Fruit fly (Drosophila melanogaster) whole organism, embryonic: ENCODE data around the gene rictor.
A peak's percentile ranks its signal among the peaks of the same experiment; 100 is the strongest.

Experiments used
- Atf6 ChIP-seq: fragments of 200-800 bp; sonication (Bioruptor generic); IDR thresholded peaks from 2 replicates; pipeline ENCODE4 v1.3.6; 2022; ENCODE audit warnings: missing biosample characterization, missing genetic modification characterization
- CG10959 ChIP-seq: fragments of 200-800 bp; sonication (Bioruptor generic); IDR thresholded peaks from 2 replicates; pipeline ENCODE4 v1.3.6; 2022; ENCODE audit warnings: missing biosample characterization, missing genetic modification characterization
- CG10979 ChIP-seq: fragments of 200-800 bp; sonication (Bioruptor generic); optimal IDR thresholded peaks from 2 replicates; lab custom pipeline; 2018; ENCODE audit warnings: missing biosample characterization, mild to moderate bottlenecking, missing genetic modification characterization, moderate library complexity
- CG11456 ChIP-seq: fragments of 200-800 bp; sonication (Bioruptor generic); IDR thresholded peaks from 3 replicates; pipeline ENCODE4 v1.3.6; 2022; ENCODE audit warnings: missing biosample characterization, missing genetic modification characterization
- CG11695 ChIP-seq: fragments of 200-800 bp; sonication (Bioruptor generic); IDR thresholded peaks from 3 replicates; pipeline ENCODE4 v1.3.6; 2022; ENCODE audit warnings: missing biosample characterization, missing genetic modification characterization
- CG12155 ChIP-seq: fragments of 200-800 bp; sonication (Bioruptor generic); optimal IDR thresholded peaks from 3 replicates; lab custom pipeline; 2016; ENCODE audit warnings: missing biosample characterization, missing genetic modification characterization
- CG12219 ChIP-seq: fragments of 200-800 bp; sonication (Bioruptor generic); optimal IDR thresholded peaks from 3 replicates; lab custom pipeline; 2018; ENCODE audit warnings: missing biosample characterization, mild to moderate bottlenecking, missing genetic modification characterization
- CG1233 ChIP-seq: fragments of 200-800 bp; sonication (Bioruptor generic); optimal IDR thresholded peaks from 4 replicates; lab custom pipeline; 2018; ENCODE audit warnings: missing biosample characterization, mild to moderate bottlenecking, missing genetic modification characterization
- CG13123 ChIP-seq: fragments of 200-800 bp; sonication (Bioruptor generic); optimal IDR thresholded peaks from 2 replicates; lab custom pipeline; 2016; ENCODE audit warnings: missing biosample characterization, missing genetic modification characterization
- CG13624 ChIP-seq: fragments of 200-800 bp; sonication (Bioruptor generic); optimal IDR thresholded peaks from 2 replicates; lab custom pipeline; 2016; ENCODE audit warnings: missing biosample characterization, missing genetic modification characterization
- CG14050 ChIP-seq: fragments of 200-800 bp; sonication (Bioruptor generic); IDR thresholded peaks from 3 replicates; pipeline ENCODE4 v1.3.6; 2022; ENCODE audit warnings: missing biosample characterization, missing genetic modification characterization
- CG15601 ChIP-seq: fragments of 200-800 bp; sonication (Bioruptor generic); optimal IDR thresholded peaks from 3 replicates; lab custom pipeline; 2019; ENCODE audit warnings: missing biosample characterization, mild to moderate bottlenecking, missing genetic modification characterization, moderate library complexity
- CG1602 ChIP-seq: fragments of 200-800 bp; sonication (Bioruptor generic); optimal IDR thresholded peaks from 3 replicates; lab custom pipeline; 2016; ENCODE audit warnings: missing biosample characterization, missing genetic modification characterization
- CG16813 ChIP-seq: fragments of 200-800 bp; sonication (Bioruptor generic); IDR thresholded peaks from 3 replicates; pipeline ENCODE4 v1.3.6; 2022; ENCODE audit warnings: missing biosample characterization, missing genetic modification characterization; ENCODE audit not compliant: partially characterized antibody
- CG17802 ChIP-seq: fragments of 200-800 bp; sonication (Bioruptor generic); optimal IDR thresholded peaks from 2 replicates; lab custom pipeline; 2018; ENCODE audit warnings: missing biosample characterization, mild to moderate bottlenecking, missing genetic modification characterization, moderate library complexity
- CG1832 ChIP-seq: fragments of 200-800 bp; sonication (Bioruptor generic); optimal IDR thresholded peaks from 2 replicates; lab custom pipeline; 2017; ENCODE audit warnings: missing biosample characterization, mild to moderate bottlenecking, missing genetic modification characterization, inconsistent platforms
- CG30403 ChIP-seq: fragments of 200-800 bp; sonication (Bioruptor generic); optimal IDR thresholded peaks from 3 replicates; lab custom pipeline; 2016; ENCODE audit warnings: missing biosample characterization, missing genetic modification characterization
- CG33557 ChIP-seq: fragments of 200-800 bp; sonication (Bioruptor generic); optimal IDR thresholded peaks from 2 replicates; lab custom pipeline; 2019; ENCODE audit warnings: missing biosample characterization, mild to moderate bottlenecking, missing genetic modification characterization, moderate library complexity
- CG7839 ChIP-seq: fragments of 200-800 bp; sonication (Bioruptor generic); optimal IDR thresholded peaks from 3 replicates; lab custom pipeline; 2018; ENCODE audit warnings: missing biosample characterization, mild to moderate bottlenecking, missing genetic modification characterization, moderate library complexity
- CG8281 ChIP-seq: fragments of 200-800 bp; sonication (Bioruptor generic); optimal IDR thresholded peaks from 2 replicates; lab custom pipeline; 2018; ENCODE audit warnings: missing biosample characterization, mild to moderate bottlenecking, missing genetic modification characterization, moderate library complexity
- CG8290 ChIP-seq, 3 experiments: fragments of 200-800 bp; sonication (Bioruptor generic); optimal IDR thresholded peaks; 2 replicates each; lab custom pipeline; 2016 to 2019; ENCODE audit warnings: missing biosample characterization in 3 of 3, missing genetic modification characterization in 3 of 3, mild to moderate bottlenecking in 2 of 3, moderate library complexity in 1 of 3
- CG8924 ChIP-seq: fragments of 200-800 bp; optimal IDR thresholded peaks from 3 replicates; lab custom pipeline; 2019; ENCODE audit warnings: missing biosample characterization, mild to moderate bottlenecking, missing genetic modification characterization, moderate library complexity
- CG9437 ChIP-seq: fragments of 200-800 bp; sonication (Bioruptor generic); optimal IDR thresholded peaks from 2 replicates; lab custom pipeline; 2018; ENCODE audit warnings: missing biosample characterization, mild to moderate bottlenecking, missing genetic modification characterization
- CG9797 ChIP-seq: fragments of 200-800 bp; sonication (Bioruptor generic); optimal IDR thresholded peaks from 3 replicates; lab custom pipeline; 2018; ENCODE audit warnings: missing biosample characterization, mild to moderate bottlenecking, missing genetic modification characterization
- CTCF ChIP-seq: fragments of 200-800 bp; sonication (Bioruptor generic); optimal IDR thresholded peaks from 2 replicates; lab custom pipeline; 2017; ENCODE audit warnings: missing biosample characterization, mild to moderate bottlenecking, missing genetic modification characterization, moderate library complexity
- CoRest ChIP-seq: fragments of 200-800 bp; sonication (Bioruptor generic); optimal IDR thresholded peaks from 3 replicates; lab custom pipeline; 2018; ENCODE audit warnings: missing biosample characterization, mild to moderate bottlenecking, missing genetic modification characterization, moderate library complexity
- Dp ChIP-seq: fragments of 200-800 bp; sonication (Bioruptor generic); optimal IDR thresholded peaks from 2 replicates; lab custom pipeline; 2018; ENCODE audit warnings: missing biosample characterization, mild to moderate bottlenecking, missing genetic modification characterization, moderate library complexity
- HLH3B ChIP-seq: fragments of 200-800 bp; sonication (Bioruptor generic); IDR thresholded peaks from 2 replicates; pipeline ENCODE4 v1.3.6; 2022; ENCODE audit warnings: missing biosample characterization, missing genetic modification characterization
- HmgD ChIP-seq: fragments of 200-800 bp; sonication (Bioruptor generic); optimal IDR thresholded peaks from 3 replicates; lab custom pipeline; 2016; ENCODE audit warnings: missing biosample characterization, missing genetic modification characterization
- Hr3 ChIP-seq: fragments of 200-800 bp; sonication (Bioruptor generic); optimal IDR thresholded peaks from 3 replicates; lab custom pipeline; 2016; ENCODE audit warnings: missing biosample characterization, missing genetic modification characterization
- Hr51 ChIP-seq, 2 experiments: fragments of 200-800 bp; sonication (Bioruptor generic); optimal IDR thresholded peaks; 2 replicates in 1 of 2; 3 replicates in 1 of 2; lab custom pipeline; 2016 to 2018; ENCODE audit warnings: missing biosample characterization in 2 of 2, missing genetic modification characterization in 2 of 2, mild to moderate bottlenecking in 1 of 2, moderate library complexity in 1 of 2
- Mrtf ChIP-seq: fragments of 200-800 bp; sonication (Bioruptor generic); IDR thresholded peaks from 3 replicates; pipeline ENCODE4 v1.3.6; 2022; ENCODE audit warnings: missing biosample characterization, missing genetic modification characterization
- PHDP ChIP-seq: fragments of 200-800 bp; sonication (Bioruptor generic); optimal IDR thresholded peaks from 3 replicates; lab custom pipeline; 2018; ENCODE audit warnings: missing biosample characterization, mild to moderate bottlenecking, missing genetic modification characterization, moderate library complexity
- Side ChIP-seq: fragments of 200-800 bp; sonication (Bioruptor generic); optimal IDR thresholded peaks from 2 replicates; lab custom pipeline; 2016; ENCODE audit warnings: missing biosample characterization, missing genetic modification characterization
- ap ChIP-seq: fragments of 200-800 bp; sonication (Bioruptor generic); IDR thresholded peaks from 2 replicates; pipeline ENCODE4 v1.3.6; 2022; ENCODE audit warnings: missing biosample characterization, missing genetic modification characterization
- ato ChIP-seq: fragments of 200-800 bp; sonication (Bioruptor generic); IDR thresholded peaks from 2 replicates; pipeline ENCODE4 v1.3.6; 2022; ENCODE audit warnings: missing biosample characterization, missing genetic modification characterization; ENCODE audit not compliant: partially characterized antibody
- bab2 ChIP-seq: fragments of 200-800 bp; sonication (Bioruptor generic); optimal IDR thresholded peaks from 2 replicates; lab custom pipeline; 2016; ENCODE audit warnings: missing biosample characterization, missing genetic modification characterization
- corto ChIP-seq: fragments of 200-800 bp; sonication (Bioruptor generic); optimal IDR thresholded peaks from 2 replicates; lab custom pipeline; 2016; ENCODE audit warnings: missing biosample characterization, mild to moderate bottlenecking, missing genetic modification characterization, moderate library complexity
- croc ChIP-seq: fragments of 200-800 bp; sonication (Bioruptor generic); conservative IDR thresholded peaks from 3 replicates; pipeline ENCODE4 v1.3.6; 2022; ENCODE audit warnings: missing biosample characterization, missing genetic modification characterization
- disco-r ChIP-seq: fragments of 200-800 bp; sonication (Bioruptor generic); optimal IDR thresholded peaks from 2 replicates; lab custom pipeline; 2016; ENCODE audit warnings: missing biosample characterization, missing genetic modification characterization
- emc ChIP-seq: fragments of 200-800 bp; sonication (Bioruptor generic); optimal IDR thresholded peaks from 2 replicates; lab custom pipeline; 2016; ENCODE audit warnings: missing biosample characterization, missing genetic modification characterization
- gem ChIP-seq: fragments of 200-800 bp; sonication (Bioruptor generic); optimal IDR thresholded peaks from 2 replicates; lab custom pipeline; 2019; ENCODE audit warnings: missing biosample characterization, mild to moderate bottlenecking, missing genetic modification characterization, moderate library complexity
- ind ChIP-seq: fragments of 200-800 bp; sonication (Bioruptor generic); optimal IDR thresholded peaks from 3 replicates; lab custom pipeline; 2016; ENCODE audit warnings: missing biosample characterization, missing genetic modification characterization
- inv ChIP-seq: fragments of 200-800 bp; sonication (Bioruptor generic); IDR thresholded peaks from 2 replicates; pipeline ENCODE4 v1.3.6; 2022; ENCODE audit warnings: missing biosample characterization, missing genetic modification characterization; ENCODE audit not compliant: partially characterized antibody
- kni ChIP-seq: fragments of 200-800 bp; sonication (Bioruptor generic); optimal IDR thresholded peaks from 3 replicates; lab custom pipeline; 2017; ENCODE audit warnings: mild to moderate bottlenecking, missing biosample characterization, missing genetic modification reagents, missing genetic modification characterization
- nau ChIP-seq: fragments of 200-800 bp; sonication (Bioruptor generic); optimal IDR thresholded peaks from 3 replicates; lab custom pipeline; 2017; ENCODE audit warnings: missing biosample characterization, mild to moderate bottlenecking, missing genetic modification characterization, missing genetic modification reagents
- psq ChIP-seq: fragments of 200-800 bp; sonication (Bioruptor generic); optimal IDR thresholded peaks from 2 replicates; lab custom pipeline; 2017; ENCODE audit warnings: missing biosample characterization, missing genetic modification characterization
- scrt ChIP-seq: fragments of 200-800 bp; sonication (Bioruptor generic); optimal IDR thresholded peaks from 2 replicates; lab custom pipeline; 2018; ENCODE audit warnings: missing biosample characterization, mild to moderate bottlenecking, missing genetic modification characterization, moderate library complexity
- stwl ChIP-seq: fragments of 200-800 bp; sonication (Bioruptor generic); optimal IDR thresholded peaks from 3 replicates; lab custom pipeline; 2018; ENCODE audit warnings: missing biosample characterization, mild to moderate bottlenecking, missing genetic modification characterization, moderate library complexity
- trh ChIP-seq: fragments of 200-800 bp; sonication (Bioruptor generic); optimal IDR thresholded peaks from 2 replicates; lab custom pipeline; 2016; ENCODE audit warnings: missing biosample characterization, missing genetic modification characterization
- zen2 ChIP-seq: fragments of 200-800 bp; sonication (Bioruptor generic); IDR thresholded peaks from 3 replicates; pipeline ENCODE4 v1.3.6; 2022; ENCODE audit warnings: missing biosample characterization, missing genetic modification characterization; ENCODE audit not compliant: partially characterized antibody

rictor gene

dm6 chrX:19281271-19281670, 20.2 kb upstream of the rictor start (continued):
- TF ChIP-seq croc (GFP tag; lab: Robert Waterston, UW) (no peak), CG10959 (GFP tag; lab: Robert Waterston, UW) (no peak), disco-r (GFP tag; lab: Kevin White, UChicago) (no peak), ind (GFP tag; lab: Kevin White, UChicago) (peak; percentile 46), psq (GFP tag; lab: Kevin White, UChicago) (no peak), Hr3 (GFP tag; lab: Kevin White, UChicago) (peak; percentile 4), CG8924 (tag; lab: Kevin White, UChicago) (peak; percentile 12), CG11695 (GFP tag; lab: Robert Waterston, UW) (peak; percentile 27; the same call in 1 of the 3 replicates), emc (GFP tag; lab: Kevin White, UChicago) (no peak), HmgD (no peak), CG9797 (no peak), CG1233 (GFP tag; lab: Kevin White, UChicago) (no peak), CG13123 (GFP tag; lab: Kevin White, UChicago) (no peak), stwl (tag; lab: Kevin White, UChicago) (no peak), trh (GFP tag; lab: Kevin White, UChicago) (no peak), CG30403 (GFP tag; lab: Kevin White, UChicago) (peak; percentile 8), zen2 (GFP tag; lab: Robert Waterston, UW) (no peak), CoRest (tag; lab: Kevin White, UChicago) (peak; percentile 14), PHDP (peak; percentile 28), CG17802 (tag; lab: Kevin White, UChicago) (no peak), bab2 (GFP tag; lab: Kevin White, UChicago) (no peak), CTCF (peak; percentile 2), CG7839 (tag; lab: Kevin White, UChicago) (peak; percentile 27), CG11456 (GFP tag; lab: Robert Waterston, UW) (no peak; the same call in 2 of the 3 replicates), gem (tag; lab: Kevin White, UChicago) (peak; percentile 63), CG1602 (GFP tag; lab: Kevin White, UChicago) (no peak), CG9437 (GFP tag; lab: Kevin White, UChicago) (no peak), inv (GFP tag; lab: Robert Waterston, UW) (no peak), ato (GFP tag; lab: Robert Waterston, UW) (no peak), CG33557 (GFP tag; lab: Kevin White, UChicago) (no peak), kni (GFP tag; lab: Kevin White, UChicago) (no peak), CG8290 (GFP tag; optimal IDR thresholded peaks at IDR 0.05; lab: Kevin White, UChicago) (no peak), CG8290 (tag; optimal IDR thresholded peaks at IDR 0.05; lab: Kevin White, UChicago) (peak in 1 of 2 experiments; percentile 59), Side (no peak), CG14050 (no peak), HLH3B (GFP tag; lab: Robert Waterston, UW) (0 out of 2 replicates have a peak, but pooled peaks have one; percentile 23), corto (no peak), CG15601 (no peak), CG16813 (GFP tag; lab: Robert Waterston, UW) (no peak), Atf6 (no peak), CG13624 (GFP tag; lab: Kevin White, UChicago) (no peak), CG12219 (GFP tag; lab: Kevin White, UChicago) (peak; percentile 5), ap (GFP tag; lab: Robert Waterston, UW) (no peak), Hr51 (GFP tag; optimal IDR thresholded peaks at IDR 0.05; lab: Kevin White, UChicago) (peak in 1 of 2 experiments; percentile 41), Mrtf (GFP tag; lab: Robert Waterston, UW) (no peak), Dp (GFP tag; lab: Kevin White, UChicago) (no peak), CG10979 (peak; percentile 3), CG1832 (GFP tag; lab: Kevin White, UChicago) (no peak), scrt (GFP tag; lab: Kevin White, UChicago) (no peak), CG8281 (tag; lab: Kevin White, UChicago) (no peak), CG12155 (peak; percentile 9), nau (GFP tag; lab: Kevin White, UChicago) (no peak)
